Worm (Caenorhabditis elegans) whole organism, L2 larva: ENCODE measurements around the gene F10C1.9.

ENCODE experiments used
- R02D3.7 ChIP-seq: fragments of 150-350 bp; optimal IDR thresholded peaks from 2 replicates; lab custom pipeline; 2014; ENCODE audit warnings: missing biosample characterization, missing genetic modification characterization
- aly-2 ChIP-seq: fragments of 150-350 bp; optimal IDR thresholded peaks from 2 replicates; lab custom pipeline; 2014; ENCODE audit warnings: missing biosample characterization, missing genetic modification characterization
- egl-27 ChIP-seq: sonication (generic microtip); optimal IDR thresholded peaks from 3 replicates; lab custom pipeline; 2017; ENCODE audit warnings: missing biosample characterization, missing genetic modification reagents, missing genetic modification characterization
- elt-1 ChIP-seq: fragments of 150-350 bp; optimal IDR thresholded peaks from 2 replicates; lab custom pipeline; 2014; ENCODE audit warnings: missing biosample characterization, missing genetic modification characterization
- lin-13 ChIP-seq: fragments of 150-350 bp; optimal IDR thresholded peaks from 2 replicates; lab custom pipeline; 2014; ENCODE audit warnings: missing biosample characterization, missing genetic modification reagents, missing genetic modification characterization
- mdl-1 ChIP-seq, 2 experiments: fragments of 150-350 bp in 1 of 2; sonication (generic microtip) in 1 of 2; optimal IDR thresholded peaks; 2 replicates each; lab custom pipeline; 2017; ENCODE audit warnings: missing biosample characterization in 2 of 2, missing genetic modification characterization in 2 of 2
- nhr-11 ChIP-seq: fragments of 150-350 bp; optimal IDR thresholded peaks from 2 replicates; lab custom pipeline; 2014; ENCODE audit warnings: missing biosample characterization, missing genetic modification characterization
- nhr-12 ChIP-seq: fragments of 150-350 bp; optimal IDR thresholded peaks from 2 replicates; lab custom pipeline; 2014; ENCODE audit warnings: missing biosample characterization, missing genetic modification characterization
- nhr-6 ChIP-seq: fragments of 150-350 bp; optimal IDR thresholded peaks from 2 replicates; lab custom pipeline; 2014; ENCODE audit warnings: missing biosample characterization, missing genetic modification characterization
- sma-9 ChIP-seq, 2 experiments: fragments of 150-350 bp in 1 of 2; sonication (generic microtip) in 1 of 2; optimal IDR thresholded peaks; 2 replicates each; lab custom pipeline; 2014 to 2016; ENCODE audit warnings: missing genetic modification characterization in 2 of 2, mild to moderate bottlenecking in 1 of 2, missing biosample characterization in 1 of 2, missing compliant biosample characterization in 1 of 2, missing genetic modification reagents in 1 of 2, moderate library complexity in 1 of 2
- unc-39 ChIP-seq: fragments of 150-350 bp; optimal IDR thresholded peaks from 2 replicates; lab custom pipeline; 2014; ENCODE audit warnings: missing biosample characterization, missing genetic modification characterization
- unc-55 ChIP-seq: fragments of 150-350 bp; sonication (generic microtip); optimal IDR thresholded peaks from 3 replicates; lab custom pipeline; 2014; ENCODE audit warnings: missing biosample characterization, missing genetic modification reagents, missing genetic modification characterization
- zag-1 ChIP-seq: fragments of 150-350 bp; optimal IDR thresholded peaks from 2 replicates; lab custom pipeline; 2014; ENCODE audit warnings: missing biosample characterization, missing genetic modification characterization

ce11 chrII:5742767-5743166 lies 2.3 kb downstream of the F10C1.9 start:
- TF ChIP-seq sma-9 (GFP tag; optimal IDR thresholded peaks at IDR 0.05; lab: Kevin White, UChicago): no peak
- TF ChIP-seq sma-9 (tag; optimal IDR thresholded peaks at IDR 0.05; lab: Kevin White, UChicago): no peak
- TF ChIP-seq unc-55 (GFP tag; lab: Kevin White, UChicago): no peak
- no peak for TF ChIP-seq zag-1 (tag; lab: Kevin White, UChicago)
- TF ChIP-seq egl-27: no peak
- TF ChIP-seq unc-39 (tag; lab: Kevin White, UChicago): no peak
- no peak for TF ChIP-seq lin-13
- no peak for TF ChIP-seq R02D3.7
- no peak for TF ChIP-seq elt-1 (tag; lab: Kevin White, UChicago)
- no peak for TF ChIP-seq aly-2
- no peak for TF ChIP-seq nhr-12 (tag; lab: Kevin White, UChicago)
- TF ChIP-seq nhr-11 (tag; lab: Kevin White, UChicago): no peak
- no peak for TF ChIP-seq mdl-1 (tag; optimal IDR thresholded peaks at IDR 0.05; lab: Kevin White, UChicago)
- TF ChIP-seq nhr-6: no peak
